Worm (Caenorhabditis elegans) whole organism, L1 larva: ENCODE measurements around the gene srh-116.

Experiments
- C04F5.9 ChIP-seq: sonication (generic microtip); optimal IDR thresholded peaks from 2 replicates; lab custom pipeline; 2016; ENCODE audit warnings: missing genetic modification characterization, missing compliant biosample characterization
- C34B4.2 ChIP-seq: sonication (generic microtip); optimal IDR thresholded peaks from 2 replicates; lab custom pipeline; 2017; ENCODE audit warnings: mild to moderate bottlenecking, missing genetic modification characterization, missing compliant biosample characterization
- aha-1 ChIP-seq: fragments of 150-350 bp; optimal IDR thresholded peaks from 2 replicates; lab custom pipeline; 2014; ENCODE audit warnings: missing biosample characterization, missing genetic modification characterization
- alr-1 ChIP-seq: fragments of 200-800 bp; sonication (Bioruptor generic); optimal IDR thresholded peaks from 2 replicates; lab custom pipeline; 2018; ENCODE audit warnings: borderline replicate concordance, mild to moderate bottlenecking, missing genetic modification characterization, missing compliant biosample characterization
- blmp-1 ChIP-seq: fragments of 150-350 bp; optimal IDR thresholded peaks from 2 replicates; lab custom pipeline; 2014; ENCODE audit warnings: missing biosample characterization, missing genetic modification characterization
- ceh-63 ChIP-seq: fragments of 200-800 bp; sonication (Bioruptor generic); optimal IDR thresholded peaks from 2 replicates; lab custom pipeline; 2018; ENCODE audit warnings: mild to moderate bottlenecking, missing genetic modification characterization, missing compliant biosample characterization
- ceh-8 ChIP-seq: fragments of 200-800 bp; sonication (Bioruptor generic); optimal IDR thresholded peaks from 2 replicates; lab custom pipeline; 2018; ENCODE audit warnings: mild to moderate bottlenecking, missing genetic modification characterization, moderate library complexity, missing compliant biosample characterization
- ceh-88 ChIP-seq: fragments of 200-800 bp; sonication (Bioruptor generic); IDR thresholded peaks from 2 replicates; pipeline ENCODE4 v1.3.6; 2022; ENCODE audit warnings: missing genetic modification characterization, missing compliant biosample characterization
- ces-1 ChIP-seq: fragments of 150-350 bp; optimal IDR thresholded peaks from 2 replicates; lab custom pipeline; 2014; ENCODE audit warnings: missing biosample characterization, missing genetic modification reagents, missing genetic modification characterization
- egl-27 ChIP-seq, 2 experiments: fragments of 150-350 bp in 1 of 2; sonication (generic microtip); optimal IDR thresholded peaks; 3 replicates each; lab custom pipeline; 2017 to 2018; ENCODE audit warnings: missing biosample characterization in 2 of 2, missing genetic modification characterization in 2 of 2, missing genetic modification reagents in 2 of 2
- elt-2 ChIP-seq: sonication (generic microtip); optimal IDR thresholded peaks from 2 replicates; lab custom pipeline; 2016; ENCODE audit warnings: missing genetic modification characterization, mild to moderate bottlenecking, inconsistent platforms, missing compliant biosample characterization, missing genetic modification reagents
- fkh-8 ChIP-seq: sonication (generic microtip); optimal IDR thresholded peaks from 2 replicates; lab custom pipeline; 2016; ENCODE audit warnings: mild to moderate bottlenecking, missing genetic modification characterization, missing compliant biosample characterization
- hlh-17 ChIP-seq: fragments of 200-800 bp; sonication (Bioruptor generic); optimal IDR thresholded peaks from 2 replicates; lab custom pipeline; 2018; ENCODE audit warnings: missing genetic modification characterization, mild to moderate bottlenecking, missing compliant biosample characterization, moderate library complexity, borderline replicate concordance
- hpl-2 ChIP-seq: fragments of 150-350 bp; optimal IDR thresholded peaks from 2 replicates; lab custom pipeline; 2014; ENCODE audit warnings: missing biosample characterization, missing genetic modification reagents, missing genetic modification characterization
- lin-13 ChIP-seq: fragments of 150-350 bp; optimal IDR thresholded peaks from 2 replicates; lab custom pipeline; 2014; ENCODE audit warnings: missing biosample characterization, missing genetic modification reagents, missing genetic modification characterization
- lin-35 ChIP-seq, 2 experiments: fragments of 150-350 bp; optimal IDR thresholded peaks; 2 replicates each; lab custom pipeline; 2014; ENCODE audit warnings: missing biosample characterization in 2 of 2, missing genetic modification characterization in 2 of 2, missing genetic modification reagents in 2 of 2
- mab-9 ChIP-seq: fragments of 200-800 bp; sonication (Bioruptor generic); IDR thresholded peaks from 2 replicates; pipeline ENCODE4 v1.3.6; 2022; ENCODE audit warnings: missing genetic modification reagents, missing genetic modification characterization, missing compliant biosample characterization
- mef-2 ChIP-seq: fragments of 150-350 bp; optimal IDR thresholded peaks from 2 replicates; lab custom pipeline; 2014; ENCODE audit warnings: missing biosample characterization, missing genetic modification characterization
- mep-1 ChIP-seq: fragments of 150-350 bp; optimal IDR thresholded peaks from 2 replicates; lab custom pipeline; 2014; ENCODE audit warnings: missing biosample characterization, missing genetic modification characterization
- nhr-19 ChIP-seq: fragments of 200-800 bp; sonication (Bioruptor generic); conservative IDR thresholded peaks from 2 replicates; pipeline ENCODE4 v1.3.6; 2022; ENCODE audit warnings: missing genetic modification characterization, missing compliant biosample characterization
- nhr-71 ChIP-seq: sonication (generic microtip); optimal IDR thresholded peaks from 2 replicates; lab custom pipeline; 2016; ENCODE audit warnings: mild to moderate bottlenecking, missing genetic modification characterization, moderate library complexity, missing compliant biosample characterization
- nhr-90 ChIP-seq: sonication (generic microtip); optimal IDR thresholded peaks from 2 replicates; lab custom pipeline; 2016; ENCODE audit warnings: mild to moderate bottlenecking, missing genetic modification characterization, missing compliant biosample characterization; ENCODE audit not compliant: poor library complexity
- pag-3 ChIP-seq: sonication (generic microtip); optimal IDR thresholded peaks from 2 replicates; lab custom pipeline; 2017; ENCODE audit warnings: missing genetic modification characterization, mild to moderate bottlenecking, missing compliant biosample characterization, antibody characterized with exemption, borderline replicate concordance; ENCODE audit not compliant: insufficient read depth
- pax-3 ChIP-seq: fragments of 200-800 bp; sonication (Bioruptor generic); optimal IDR thresholded peaks from 2 replicates; lab custom pipeline; 2018; ENCODE audit warnings: mild to moderate bottlenecking, missing genetic modification characterization, moderate library complexity, missing compliant biosample characterization
- skn-1 ChIP-seq: fragments of 150-350 bp; optimal IDR thresholded peaks from 2 replicates; lab custom pipeline; 2014; ENCODE audit warnings: missing biosample characterization, missing genetic modification characterization
- sup-37 ChIP-seq: fragments of 200-800 bp; sonication (Bioruptor generic); optimal IDR thresholded peaks from 2 replicates; lab custom pipeline; 2018; ENCODE audit warnings: mild to moderate bottlenecking, missing genetic modification characterization, missing compliant biosample characterization
- unc-86 ChIP-seq: sonication (generic microtip); optimal IDR thresholded peaks from 2 replicates; lab custom pipeline; 2016; ENCODE audit warnings: missing genetic modification characterization, missing compliant biosample characterization
- vab-15 ChIP-seq: sonication (generic microtip); optimal IDR thresholded peaks from 2 replicates; lab custom pipeline; 2017; ENCODE audit warnings: missing genotype, mild to moderate bottlenecking, missing genetic modification characterization, missing compliant biosample characterization
- zip-4 ChIP-seq: fragments of 200-800 bp; sonication (Bioruptor generic); optimal IDR thresholded peaks from 2 replicates; lab custom pipeline; 2018; ENCODE audit warnings: mild to moderate bottlenecking, missing genetic modification characterization, moderate library complexity, missing compliant biosample characterization
- ztf-11 ChIP-seq, 2 experiments: sonication (generic microtip); optimal IDR thresholded peaks; 2 replicates each; lab custom pipeline; 2016 to 2017; ENCODE audit warnings: missing genetic modification characterization in 2 of 2, missing biosample characterization in 1 of 2, missing compliant biosample characterization in 1 of 2

srh-116 gene

ce11 chrV:17215602-17216001 is 39.3 kb downstream of the srh-116 start:
- TF ChIP-seq mab-9 (GFP tag; lab: Robert Waterston, UW) (no peak), nhr-71 (tag; lab: Kevin White, UChicago) (no peak), elt-2 (tag; lab: Kevin White, UChicago) (no peak)

ce11 chrV:17212743-17213142 is 42.2 kb downstream of the srh-116 start, which contains the start of gene srh-113:
TSS of gene srh-113 (plus strand) at chrV:17213043.
- TF ChIP-seq blmp-1 (no peak), unc-86 (tag; lab: Kevin White, UChicago) (no peak), nhr-90 (tag; lab: Kevin White, UChicago) (no peak), hpl-2 (GFP tag; lab: Kevin White, UChicago) (no peak), ztf-11 (tag; optimal IDR thresholded peaks at IDR 0.05; lab: Kevin White, UChicago) (no peak), C34B4.2 (tag; lab: Kevin White, UChicago) (no peak), fkh-8 (tag; lab: Kevin White, UChicago) (no peak), skn-1 (no peak), lin-35 (GFP tag; optimal IDR thresholded peaks at IDR 0.05; lab: Kevin White, UChicago) (no peak), ceh-8 (GFP tag; lab: Kevin White, UChicago) (no peak), sup-37 (GFP tag; lab: Kevin White, UChicago) (no peak), egl-27 (tag; optimal IDR thresholded peaks at IDR 0.05; lab: Kevin White, UChicago) (no peak), mab-9 (GFP tag; lab: Robert Waterston, UW) (no peak), pax-3 (tag; lab: Kevin White, UChicago) (no peak), aha-1 (tag; lab: Kevin White, UChicago) (no peak), lin-13 (GFP tag; lab: Kevin White, UChicago) (no peak), C04F5.9 (tag; lab: Kevin White, UChicago) (no peak), nhr-71 (tag; lab: Kevin White, UChicago) (no peak)

ce11 chrV:17211989-17212731 is 42.8 kb downstream of the srh-116 start, which contains the start of gene srh-236:
TSS of gene srh-236 (minus strand) at chrV:17212039.
- TF ChIP-seq ceh-88 (GFP tag; lab: Robert Waterston, UW) (no peak), ces-1 (GFP tag; lab: Kevin White, UChicago) (no peak), mef-2 (tag; lab: Kevin White, UChicago) (no peak), mep-1 (no peak)

ce11 chrV:17208045-17208444 is 46.9 kb downstream of the srh-116 start, which contains the start of gene Y68A4A.13:
TSS of gene Y68A4A.13 (minus strand) at chrV:17208145.
- no peak for TF ChIP-seq ceh-63
- no peak for TF ChIP-seq hlh-17 (GFP tag; lab: Kevin White, UChicago)
- no peak for TF ChIP-seq egl-27 (tag; optimal IDR thresholded peaks at IDR 0.05; lab: Kevin White, UChicago)
- no peak for TF ChIP-seq mep-1
- TF ChIP-seq ztf-11 (tag; optimal IDR thresholded peaks at IDR 0.05; lab: Kevin White, UChicago): no peak
- TF ChIP-seq pag-3 (tag; lab: Kevin White, UChicago): no peak
- TF ChIP-seq alr-1: no peak
- TF ChIP-seq vab-15: no peak

- TF ChIP-seq nhr-19 (no peak), zip-4 (no peak), mef-2 (tag; lab: Kevin White, UChicago) (no peak)
- TF ChIP-seq, all 84 proteins: peak for 0
Observed at ce11 chrV:17206469-17206868, 48.5 kb downstream of the srh-116 start.
